Fruit fly (Drosophila melanogaster): ENCODE results near the gene GC1.

GC1 gene

dm6 chr3R:11962739-11963214 lies 4.7 kb upstream of the GC1 start, which contains the start of the genes CG3281 and aurA (continued):
- TF ChIP-seq CG6175 (GFP tag; IDR thresholded peaks at IDR 0.05) (no peak), Xbp1 (GFP tag; optimal IDR thresholded peaks at IDR 0.05) (peak; percentile 81), pb (GFP tag; optimal IDR thresholded peaks at IDR 0.05) (peak; percentile 10), tio (GFP tag; optimal IDR thresholded peaks at IDR 0.05) (no peak), wek (GFP tag; optimal IDR thresholded peaks at IDR 0.05) (no peak), CG16813 (GFP tag; IDR thresholded peaks at IDR 0.05; ENCODE audit: partially characterized antibody) (peak; percentile 99), CG8388 (GFP tag; optimal IDR thresholded peaks at IDR 0.05) (peak; percentile 41), sug (tag; optimal IDR thresholded peaks at IDR 0.05) (peak; percentile 86), Atf3 (GFP tag; optimal IDR thresholded peaks at IDR 0.05) (peak; percentile 49), CG3065 (GFP tag; optimal IDR thresholded peaks at IDR 0.05) (peak; percentile 1), Hmr (GFP tag; optimal IDR thresholded peaks at IDR 0.05) (peak; percentile 81), CG12391 (tag; optimal IDR thresholded peaks at IDR 0.05) (peak; percentile 86), ci (GFP tag; IDR thresholded peaks at IDR 0.05) (peak; percentile 34; the same call in 1 of the 3 replicates), Fer3 (tag; optimal IDR thresholded peaks at IDR 0.05) (peak; percentile 47), CG16815 (GFP tag; optimal IDR thresholded peaks at IDR 0.05) (peak; percentile 64), gcm (GFP tag; optimal IDR thresholded peaks at IDR 0.05) (peak; percentile 49), Hey (tag; optimal IDR thresholded peaks at IDR 0.05) (no peak), CG8281 (tag; optimal IDR thresholded peaks at IDR 0.05) (no peak), CG10543 (GFP tag; optimal IDR thresholded peaks at IDR 0.05) (peak; percentile 77), CG1024 (GFP tag; IDR thresholded peaks at IDR 0.05) (no peak), corto (GFP tag; optimal IDR thresholded peaks at IDR 0.05) (peak; percentile 7), CG34376 (GFP tag; optimal IDR thresholded peaks at IDR 0.05) (peak; percentile 72), CG11695 (GFP tag; IDR thresholded peaks at IDR 0.05) (peak; percentile 50; the same call in 1 of the 3 replicates), tna (GFP tag; IDR thresholded peaks at IDR 0.05; ENCODE audit: partially characterized antibody) (peak; percentile 72), ERR (GFP tag; optimal IDR thresholded peaks at IDR 0.05) (peak; percentile 64), pzg (GFP tag; optimal IDR thresholded peaks at IDR 0.05) (peak; percentile 86), NFAT (GFP tag; IDR thresholded peaks at IDR 0.05) (peak; percentile 4; the same call in 1 of the 2 replicates), gfzf (GFP tag; optimal IDR thresholded peaks at IDR 0.05) (peak; percentile 43), lilli (GFP tag; optimal IDR thresholded peaks at IDR 0.05) (peak; percentile 79), Rx (GFP tag; IDR thresholded peaks at IDR 0.05) (peak; percentile 31; the same call in 1 of the 2 replicates), CrebB (tag; optimal IDR thresholded peaks at IDR 0.05) (peak; percentile 36), exex (tag; optimal IDR thresholded peaks at IDR 0.05) (no peak), CG12942 (GFP tag; optimal IDR thresholded peaks at IDR 0.05) (peak; percentile 60), CG12219 (GFP tag; optimal IDR thresholded peaks at IDR 0.05) (no peak), CG8765 (GFP tag; IDR thresholded peaks at IDR 0.05) (0 out of 2 replicates have a peak, but pooled peaks have one; percentile 23), klu (GFP tag; IDR thresholded peaks at IDR 0.05) (peak; percentile 73), run (tag; optimal IDR thresholded peaks at IDR 0.05) (no peak), CG8944 (GFP tag; optimal IDR thresholded peaks at IDR 0.05) (peak; percentile 74), lmd (GFP tag; IDR thresholded peaks at IDR 0.05) (peak; percentile 60; the same call in 1 of the 2 replicates), toy (GFP tag; IDR thresholded peaks at IDR 0.05) (no peak), sd (tag; optimal IDR thresholded peaks at IDR 0.05) (peak; percentile 73), Stat92E (GFP tag; optimal IDR thresholded peaks at IDR 0.05) (peak in 1 of 3 experiments; percentile 28), CG18764 (GFP tag; optimal IDR thresholded peaks at IDR 0.05) (peak; percentile 64), ken (GFP tag; IDR thresholded peaks at IDR 0.05) (peak; percentile 65), Mes4 (GFP tag; optimal IDR thresholded peaks at IDR 0.05) (peak; percentile 36), CG14050 (GFP tag; IDR thresholded peaks at IDR 0.05) (peak; percentile 34; the same call in 1 of the 3 replicates), vvl (GFP tag; IDR thresholded peaks at IDR 0.05) (peak; percentile 61), CG34224 (GFP tag; IDR thresholded peaks at IDR 0.05; ENCODE audit: partially characterized antibody) (peak; percentile 94), CG11560 (tag; IDR thresholded peaks at IDR 0.05) (peak; percentile 27; the same call in 1 of the 3 replicates), ro (GFP tag; IDR thresholded peaks at IDR 0.05) (no peak)
